Fruit fly (Drosophila melanogaster): ENCODE results near the gene myo.

Gene myo

dm6 chr4:695845-696244, at the start of gene myo:
Gene myo, minus strand, starts transcription at chr4:696055.
- TF ChIP-seq ttk (optimal IDR thresholded peaks at IDR 0.05) (no peak), h (optimal IDR thresholded peaks at IDR 0.05) (no peak), Sin3A (optimal IDR thresholded peaks at IDR 0.05) (no peak), insv (optimal IDR thresholded peaks at IDR 0.05) (no peak), psq (optimal IDR thresholded peaks at IDR 0.05) (no peak), Myc (optimal IDR thresholded peaks at IDR 0.05) (no peak)

- no peak for TF ChIP-seq ttk (optimal IDR thresholded peaks at IDR 0.05)
- no peak for TF ChIP-seq Sin3A (optimal IDR thresholded peaks at IDR 0.05)
- TF ChIP-seq h (optimal IDR thresholded peaks at IDR 0.05) = no peak
- no peak for TF ChIP-seq Myc (optimal IDR thresholded peaks at IDR 0.05)
These were observed 29.2 kb upstream of the myo start for dm6 chr4:725085-725484.

dm6 chr4:724140-724539, 28.3 kb upstream of the myo start, which contains the start of gene bt:
Gene bt, plus strand, starts transcription at chr4:724400.
- no peak for TF ChIP-seq h (optimal IDR thresholded peaks at IDR 0.05)
- TF ChIP-seq ttk (optimal IDR thresholded peaks at IDR 0.05) = no peak
- no peak for TF ChIP-seq insv (optimal IDR thresholded peaks at IDR 0.05)
- TF ChIP-seq Myc (optimal IDR thresholded peaks at IDR 0.05) = no peak
- TF ChIP-seq psq (optimal IDR thresholded peaks at IDR 0.05) = no peak
- TF ChIP-seq Sin3A (optimal IDR thresholded peaks at IDR 0.05) = no peak

- TF ChIP-seq Sin3A (optimal IDR thresholded peaks at IDR 0.05) (no peak), Myc (optimal IDR thresholded peaks at IDR 0.05) (no peak), insv (optimal IDR thresholded peaks at IDR 0.05) (no peak), ttk (optimal IDR thresholded peaks at IDR 0.05) (no peak), h (optimal IDR thresholded peaks at IDR 0.05) (no peak), psq (optimal IDR thresholded peaks at IDR 0.05) (no peak)
These were observed 27.0 kb upstream of the myo start for dm6 chr4:722904-723303.

dm6 chr4:722319-722718, 26.5 kb upstream of the myo start:
- no peak for TF ChIP-seq Sin3A (optimal IDR thresholded peaks at IDR 0.05)
- TF ChIP-seq Myc (optimal IDR thresholded peaks at IDR 0.05) = no peak
- no peak for TF ChIP-seq ttk (optimal IDR thresholded peaks at IDR 0.05)
- TF ChIP-seq psq (optimal IDR thresholded peaks at IDR 0.05) = no peak
- TF ChIP-seq h (optimal IDR thresholded peaks at IDR 0.05) = no peak
- TF ChIP-seq insv (optimal IDR thresholded peaks at IDR 0.05) = no peak

dm6 chr4:721774-722173, 25.9 kb upstream of the myo start:
- TF ChIP-seq insv (optimal IDR thresholded peaks at IDR 0.05) (no peak), psq (optimal IDR thresholded peaks at IDR 0.05) (no peak), ttk (optimal IDR thresholded peaks at IDR 0.05) (no peak), Sin3A (optimal IDR thresholded peaks at IDR 0.05) (no peak), h (optimal IDR thresholded peaks at IDR 0.05) (no peak), Myc (optimal IDR thresholded peaks at IDR 0.05) (no peak)

dm6 chr4:718614-719013, 22.8 kb upstream of the myo start:
- TF ChIP-seq psq (optimal IDR thresholded peaks at IDR 0.05) (no peak), h (optimal IDR thresholded peaks at IDR 0.05) (no peak), Myc (optimal IDR thresholded peaks at IDR 0.05) (no peak), insv (optimal IDR thresholded peaks at IDR 0.05) (no peak), Sin3A (optimal IDR thresholded peaks at IDR 0.05) (no peak), ttk (optimal IDR thresholded peaks at IDR 0.05) (no peak)

- TF ChIP-seq insv (optimal IDR thresholded peaks at IDR 0.05) = no peak
- no peak for TF ChIP-seq Sin3A (optimal IDR thresholded peaks at IDR 0.05)
- TF ChIP-seq psq (optimal IDR thresholded peaks at IDR 0.05) = no peak
- no peak for TF ChIP-seq ttk (optimal IDR thresholded peaks at IDR 0.05)
- no peak for TF ChIP-seq h (optimal IDR thresholded peaks at IDR 0.05)
- TF ChIP-seq Myc (optimal IDR thresholded peaks at IDR 0.05) = no peak
These were observed 17.0 kb upstream of the myo start for dm6 chr4:712897-713296.

- TF ChIP-seq psq (optimal IDR thresholded peaks at IDR 0.05) (no peak), ttk (optimal IDR thresholded peaks at IDR 0.05) (no peak), Sin3A (optimal IDR thresholded peaks at IDR 0.05) (no peak), h (optimal IDR thresholded peaks at IDR 0.05) (no peak), Myc (optimal IDR thresholded peaks at IDR 0.05) (no peak), insv (optimal IDR thresholded peaks at IDR 0.05) (no peak)
These were observed 13.9 kb upstream of the myo start for dm6 chr4:709730-710129.

dm6 chr4:708665-709064, 12.8 kb upstream of the myo start:
- TF ChIP-seq h (optimal IDR thresholded peaks at IDR 0.05) = no peak
- TF ChIP-seq Myc (optimal IDR thresholded peaks at IDR 0.05) = no peak
- TF ChIP-seq ttk (optimal IDR thresholded peaks at IDR 0.05) = no peak
- TF ChIP-seq insv (optimal IDR thresholded peaks at IDR 0.05) = no peak
- no peak for TF ChIP-seq psq (optimal IDR thresholded peaks at IDR 0.05)
- no peak for TF ChIP-seq Sin3A (optimal IDR thresholded peaks at IDR 0.05)

- TF ChIP-seq insv (optimal IDR thresholded peaks at IDR 0.05) (no peak), ttk (optimal IDR thresholded peaks at IDR 0.05) (no peak), h (optimal IDR thresholded peaks at IDR 0.05) (no peak), psq (optimal IDR thresholded peaks at IDR 0.05) (no peak), Sin3A (optimal IDR thresholded peaks at IDR 0.05) (no peak), Myc (optimal IDR thresholded peaks at IDR 0.05) (no peak)
These were observed 11.0 kb upstream of the myo start for dm6 chr4:706847-707246.

- TF ChIP-seq ttk (optimal IDR thresholded peaks at IDR 0.05) (no peak), psq (optimal IDR thresholded peaks at IDR 0.05) (no peak), insv (optimal IDR thresholded peaks at IDR 0.05) (no peak), Sin3A (optimal IDR thresholded peaks at IDR 0.05) (no peak), h (optimal IDR thresholded peaks at IDR 0.05) (no peak), Myc (optimal IDR thresholded peaks at IDR 0.05) (no peak)
These were observed 8.3 kb upstream of the myo start for dm6 chr4:703992-704690.

- TF ChIP-seq insv (optimal IDR thresholded peaks at IDR 0.05) (no peak), psq (optimal IDR thresholded peaks at IDR 0.05) (no peak), Sin3A (optimal IDR thresholded peaks at IDR 0.05) (no peak), ttk (optimal IDR thresholded peaks at IDR 0.05) (no peak), Myc (optimal IDR thresholded peaks at IDR 0.05) (no peak)
These were observed 7.0 kb upstream of the myo start for dm6 chr4:702806-703301.
